Fruit fly (Drosophila melanogaster) whole organism, prepupa: Measurements from ENCODE around the gene CG10147.
A peak's percentile ranks its signal among the peaks of the same experiment; 100 is the strongest.

Experiments used
- Blimp-1 ChIP-seq: fragments of 200-800 bp; sonication (Bioruptor generic); optimal IDR thresholded peaks from 3 replicates; lab custom pipeline; 2017; ENCODE audit warnings: missing biosample characterization, missing genetic modification characterization, mild to moderate bottlenecking, moderate library complexity, missing genetic modification reagents
- CG10631 ChIP-seq: fragments of 200-800 bp; sonication (Bioruptor generic); optimal IDR thresholded peaks from 2 replicates; lab custom pipeline; 2016; ENCODE audit warnings: missing biosample characterization, missing genetic modification characterization
- CG10669 ChIP-seq: fragments of 200-800 bp; sonication (Bioruptor generic); optimal IDR thresholded peaks from 3 replicates; lab custom pipeline; 2018; ENCODE audit warnings: missing biosample characterization, mild to moderate bottlenecking, missing genetic modification characterization, moderate library complexity
- CG11294 ChIP-seq: fragments of 200-800 bp; sonication (Bioruptor generic); IDR thresholded peaks from 2 replicates; pipeline ENCODE4 v1.3.6; 2022; ENCODE audit warnings: missing biosample characterization, missing genetic modification characterization
- CG11762 ChIP-seq: fragments of 200-800 bp; sonication (Bioruptor generic); optimal IDR thresholded peaks from 3 replicates; lab custom pipeline; 2016; ENCODE audit warnings: missing biosample characterization, missing genetic modification characterization; ENCODE audit not compliant: insufficient read depth
- CG15336 ChIP-seq: fragments of 200-800 bp; sonication (Bioruptor generic); IDR thresholded peaks from 2 replicates; pipeline ENCODE4 v1.3.6; 2022; ENCODE audit warnings: missing biosample characterization, missing genetic modification characterization
- CG3032 ChIP-seq: fragments of 200-800 bp; optimal IDR thresholded peaks from 2 replicates; lab custom pipeline; 2019; ENCODE audit warnings: missing biosample characterization, mild to moderate bottlenecking, missing genetic modification characterization, moderate library complexity
- CG32006 ChIP-seq: fragments of 200-800 bp; sonication (Bioruptor generic); optimal IDR thresholded peaks from 3 replicates; lab custom pipeline; 2017; ENCODE audit warnings: missing biosample characterization, mild to moderate bottlenecking, missing genetic modification characterization
- CG34406 ChIP-seq: fragments of 200-800 bp; sonication (Bioruptor generic); optimal IDR thresholded peaks from 3 replicates; lab custom pipeline; 2016; ENCODE audit warnings: missing biosample characterization, missing genetic modification characterization
- CG3919 ChIP-seq: fragments of 200-800 bp; sonication (Bioruptor generic); optimal IDR thresholded peaks from 3 replicates; lab custom pipeline; 2016; ENCODE audit warnings: missing biosample characterization, missing genetic modification characterization
- CG4318 ChIP-seq: fragments of 200-800 bp; sonication (Bioruptor generic); optimal IDR thresholded peaks from 3 replicates; lab custom pipeline; 2017; ENCODE audit warnings: missing biosample characterization, mild to moderate bottlenecking, missing genetic modification characterization
- CG6163 ChIP-seq: fragments of 200-800 bp; sonication (Bioruptor generic); IDR thresholded peaks from 3 replicates; pipeline ENCODE4 v1.3.6; 2022; ENCODE audit warnings: missing biosample characterization, missing genetic modification characterization
- CG6808 ChIP-seq: fragments of 200-800 bp; sonication (Bioruptor generic); optimal IDR thresholded peaks from 3 replicates; lab custom pipeline; 2017; ENCODE audit warnings: missing biosample characterization, missing genetic modification characterization, mild to moderate bottlenecking, moderate library complexity, missing genetic modification reagents
- CG6854 ChIP-seq: fragments of 200-800 bp; sonication (Bioruptor generic); optimal IDR thresholded peaks from 2 replicates; lab custom pipeline; 2017; ENCODE audit warnings: missing biosample characterization, mild to moderate bottlenecking, missing genetic modification characterization
- CG7368 ChIP-seq: fragments of 200-800 bp; sonication (Bioruptor generic); optimal IDR thresholded peaks from 3 replicates; lab custom pipeline; 2016; ENCODE audit warnings: missing biosample characterization, missing genetic modification characterization
- CG8119 ChIP-seq: fragments of 200-800 bp; sonication (Bioruptor generic); IDR thresholded peaks from 3 replicates; pipeline ENCODE4 v1.3.6; 2022; ENCODE audit warnings: missing biosample characterization, missing genetic modification characterization
- CG8319 ChIP-seq: fragments of 200-800 bp; sonication (Bioruptor generic); optimal IDR thresholded peaks from 3 replicates; lab custom pipeline; 2016; ENCODE audit warnings: missing biosample characterization, missing genetic modification characterization
- CG8632 ChIP-seq: fragments of 200-800 bp; sonication (Bioruptor generic); optimal IDR thresholded peaks from 3 replicates; lab custom pipeline; 2016; ENCODE audit warnings: missing biosample characterization, missing genetic modification characterization
- CG9139 ChIP-seq: fragments of 200-800 bp; sonication (Bioruptor generic); optimal IDR thresholded peaks from 3 replicates; lab custom pipeline; 2017; ENCODE audit warnings: missing biosample characterization, mild to moderate bottlenecking, missing genetic modification characterization
- Eip78C ChIP-seq: fragments of 200-800 bp; sonication (Bioruptor generic); peaks from one replicate; lab custom pipeline; 2016; ENCODE audit warnings: missing biosample characterization, missing genetic modification characterization
- Eip93F ChIP-seq: fragments of 200-800 bp; sonication (Bioruptor generic); optimal IDR thresholded peaks from 2 replicates; lab custom pipeline; 2016; ENCODE audit warnings: missing biosample characterization, mild to moderate bottlenecking, missing genetic modification characterization
- Ets21C ChIP-seq: fragments of 200-800 bp; sonication (Bioruptor generic); optimal IDR thresholded peaks from 3 replicates; lab custom pipeline; 2016; ENCODE audit warnings: missing biosample characterization, missing genetic modification characterization
- Gug ChIP-seq: fragments of 200-800 bp; sonication (Bioruptor generic); IDR thresholded peaks from 2 replicates; pipeline ENCODE4 v1.3.6; 2022; ENCODE audit warnings: missing biosample characterization, missing genetic modification characterization
- Hr4 ChIP-seq: fragments of 200-800 bp; sonication (Bioruptor generic); optimal IDR thresholded peaks from 3 replicates; lab custom pipeline; 2016; ENCODE audit warnings: missing biosample characterization, missing genetic modification characterization
- Lpt ChIP-seq: fragments of 200-800 bp; sonication (Bioruptor generic); optimal IDR thresholded peaks from 3 replicates; lab custom pipeline; 2016; ENCODE audit warnings: missing biosample characterization, missing genetic modification characterization
- OdsH ChIP-seq: fragments of 200-800 bp; sonication (Bioruptor generic); optimal IDR thresholded peaks from 3 replicates; lab custom pipeline; 2016; ENCODE audit warnings: missing biosample characterization, missing genetic modification characterization
- Smox ChIP-seq: fragments of 200-800 bp; sonication (Bioruptor generic); optimal IDR thresholded peaks from 3 replicates; lab custom pipeline; 2016; ENCODE audit warnings: missing biosample characterization, missing genetic modification characterization
- Sox15 ChIP-seq: fragments of 200-800 bp; sonication (Bioruptor generic); optimal IDR thresholded peaks from 3 replicates; lab custom pipeline; 2016; ENCODE audit warnings: missing biosample characterization, missing genetic modification characterization
- achi ChIP-seq: fragments of 200-800 bp; sonication (Bioruptor generic); optimal IDR thresholded peaks from 3 replicates; lab custom pipeline; 2016; ENCODE audit warnings: missing biosample characterization, missing genetic modification characterization
- acj6 ChIP-seq: fragments of 200-800 bp; sonication (Bioruptor generic); optimal IDR thresholded peaks from 3 replicates; lab custom pipeline; 2016; ENCODE audit warnings: missing biosample characterization, missing genetic modification characterization
- cyc ChIP-seq: fragments of 200-800 bp; sonication (Bioruptor generic); optimal IDR thresholded peaks from 3 replicates; lab custom pipeline; 2016; ENCODE audit warnings: missing biosample characterization, missing genetic modification characterization
- eg ChIP-seq: fragments of 200-800 bp; sonication (Bioruptor generic); IDR thresholded peaks from 3 replicates; pipeline ENCODE4 v1.3.6; 2022; ENCODE audit warnings: missing biosample characterization, missing genetic modification characterization
- esn ChIP-seq: fragments of 200-800 bp; sonication (Bioruptor generic); optimal IDR thresholded peaks from 2 replicates; lab custom pipeline; 2016; ENCODE audit warnings: missing biosample characterization, mild to moderate bottlenecking, missing genetic modification characterization, moderate library complexity
- fd85E ChIP-seq: fragments of 200-800 bp; sonication (Bioruptor generic); optimal IDR thresholded peaks from 3 replicates; lab custom pipeline; 2016; ENCODE audit warnings: missing biosample characterization, missing genetic modification characterization
- fkh ChIP-seq: fragments of 200-800 bp; sonication (Bioruptor generic); optimal IDR thresholded peaks from 3 replicates; lab custom pipeline; 2017; ENCODE audit warnings: missing biosample characterization, mild to moderate bottlenecking, missing genetic modification characterization, moderate library complexity
- lz ChIP-seq: fragments of 200-800 bp; sonication (Bioruptor generic); optimal IDR thresholded peaks from 3 replicates; lab custom pipeline; 2016; ENCODE audit warnings: missing biosample characterization, missing genetic modification characterization
- salr ChIP-seq, 2 experiments: fragments of 200-800 bp; sonication (Bioruptor generic); optimal IDR thresholded peaks; 3 replicates each; lab custom pipeline; 2016 to 2018; ENCODE audit warnings: missing biosample characterization in 2 of 2, missing genetic modification characterization in 2 of 2, mild to moderate bottlenecking in 1 of 2
- spab ChIP-seq: fragments of 200-800 bp; sonication (Bioruptor generic); optimal IDR thresholded peaks from 2 replicates; lab custom pipeline; 2017; ENCODE audit warnings: missing biosample characterization, mild to moderate bottlenecking, missing genetic modification characterization, missing genetic modification reagents
- ss ChIP-seq, 2 experiments: fragments of 200-800 bp; sonication (Bioruptor generic); optimal IDR thresholded peaks; 2 replicates in 1 of 2; 3 replicates in 1 of 2; lab custom pipeline; 2017 to 2018; ENCODE audit warnings: mild to moderate bottlenecking in 2 of 2, missing biosample characterization in 2 of 2, missing genetic modification characterization in 2 of 2, moderate library complexity in 1 of 2
- svp ChIP-seq: fragments of 200-800 bp; sonication (Bioruptor generic); peaks from one replicate; lab custom pipeline; 2016; ENCODE audit warnings: missing biosample characterization, missing genetic modification characterization
- topi ChIP-seq: fragments of 200-800 bp; sonication (Bioruptor generic); optimal IDR thresholded peaks from 3 replicates; lab custom pipeline; 2016; ENCODE audit warnings: missing biosample characterization, missing genetic modification characterization
- vri ChIP-seq: fragments of 200-800 bp; sonication (Bioruptor generic); optimal IDR thresholded peaks from 3 replicates; lab custom pipeline; 2016; ENCODE audit warnings: missing biosample characterization, mild to moderate bottlenecking, missing genetic modification characterization

Gene CG10147

DNA sequence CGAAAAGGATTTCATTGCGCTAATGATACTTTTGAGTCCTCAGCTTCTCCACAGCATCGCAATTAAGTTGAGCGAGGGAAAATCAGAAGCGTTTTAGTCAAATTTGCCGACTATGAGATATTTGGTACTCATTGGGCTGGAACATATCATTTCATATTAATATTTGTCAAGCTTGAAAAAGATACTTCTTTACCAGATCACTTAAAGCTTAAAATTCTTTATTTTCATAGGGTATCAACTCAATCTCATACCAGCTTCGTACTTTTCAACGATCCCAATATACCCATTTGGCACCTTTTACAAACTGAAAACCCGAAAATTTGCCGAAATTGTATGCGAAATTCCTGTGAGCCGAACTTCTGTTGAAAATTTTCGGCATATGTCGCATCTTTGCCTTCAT lies 16.4 kb downstream of the CG10147 start (continued):
- TF ChIP-seq CG15336 (no peak), eg (GFP tag; lab: Robert Waterston, UW) (no peak), Hr4 (GFP tag; lab: Kevin White, UChicago) (no peak), CG6808 (GFP tag; lab: Kevin White, UChicago) (no peak), CG4318 (GFP tag; lab: Kevin White, UChicago) (no peak), acj6 (GFP tag; lab: Kevin White, UChicago) (peak; percentile 62), ss (GFP tag; optimal IDR thresholded peaks at IDR 0.05; lab: Kevin White, UChicago) (no peak), CG11294 (GFP tag; lab: Robert Waterston, UW) (no peak), CG8632 (GFP tag; lab: Kevin White, UChicago) (peak; percentile 50), CG32006 (GFP tag; lab: Kevin White, UChicago) (no peak), OdsH (GFP tag; lab: Kevin White, UChicago) (peak; percentile 49), Gug (no peak), salr (GFP tag; optimal IDR thresholded peaks at IDR 0.05; lab: Kevin White, UChicago) (no peak), spab (GFP tag; lab: Kevin White, UChicago) (no peak), CG3919 (GFP tag; lab: Kevin White, UChicago) (peak; percentile 35), CG10631 (GFP tag; lab: Kevin White, UChicago) (peak; percentile 32), CG8319 (GFP tag; lab: Kevin White, UChicago) (peak; percentile 45)
- TF ChIP-seq, all 60 proteins: peak for 31

DNA sequence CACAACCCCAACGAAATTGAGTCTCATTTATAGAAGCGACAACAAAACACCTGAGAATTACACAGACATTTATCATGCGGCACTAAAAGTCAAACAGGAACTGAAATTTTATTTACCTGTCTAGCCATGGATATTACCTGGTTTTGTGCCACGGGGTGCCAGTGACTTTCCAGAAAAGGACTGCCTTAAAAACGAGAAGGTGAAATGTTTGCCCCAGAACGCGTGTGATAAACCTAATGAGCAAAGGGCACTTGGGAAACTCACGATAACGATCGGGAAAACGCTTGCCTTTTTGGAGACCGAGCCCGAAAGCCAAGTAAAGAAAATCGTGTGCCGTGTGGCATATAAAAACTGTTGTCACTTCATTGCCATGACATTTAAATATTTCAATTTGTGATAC lies 18.7 kb downstream of the CG10147 start:
- TF ChIP-seq CG11294 (GFP tag; lab: Robert Waterston, UW) (no peak), Blimp-1 (GFP tag; lab: Kevin White, UChicago) (no peak), CG11762 (no peak), CG15336 (no peak), CG8119 (GFP tag; lab: Robert Waterston, UW) (no peak), CG10669 (GFP tag; lab: Kevin White, UChicago) (no peak), CG7368 (GFP tag; lab: Kevin White, UChicago) (no peak), Gug (no peak), CG6163 (GFP tag; lab: Robert Waterston, UW) (no peak), CG34406 (GFP tag; lab: Kevin White, UChicago) (no peak), lz (GFP tag; lab: Kevin White, UChicago) (no peak), Ets21C (no peak), Sox15 (no peak), CG8632 (GFP tag; lab: Kevin White, UChicago) (no peak), CG3032 (tag; lab: Kevin White, UChicago) (no peak), Hr4 (GFP tag; lab: Kevin White, UChicago) (no peak)

DNA sequence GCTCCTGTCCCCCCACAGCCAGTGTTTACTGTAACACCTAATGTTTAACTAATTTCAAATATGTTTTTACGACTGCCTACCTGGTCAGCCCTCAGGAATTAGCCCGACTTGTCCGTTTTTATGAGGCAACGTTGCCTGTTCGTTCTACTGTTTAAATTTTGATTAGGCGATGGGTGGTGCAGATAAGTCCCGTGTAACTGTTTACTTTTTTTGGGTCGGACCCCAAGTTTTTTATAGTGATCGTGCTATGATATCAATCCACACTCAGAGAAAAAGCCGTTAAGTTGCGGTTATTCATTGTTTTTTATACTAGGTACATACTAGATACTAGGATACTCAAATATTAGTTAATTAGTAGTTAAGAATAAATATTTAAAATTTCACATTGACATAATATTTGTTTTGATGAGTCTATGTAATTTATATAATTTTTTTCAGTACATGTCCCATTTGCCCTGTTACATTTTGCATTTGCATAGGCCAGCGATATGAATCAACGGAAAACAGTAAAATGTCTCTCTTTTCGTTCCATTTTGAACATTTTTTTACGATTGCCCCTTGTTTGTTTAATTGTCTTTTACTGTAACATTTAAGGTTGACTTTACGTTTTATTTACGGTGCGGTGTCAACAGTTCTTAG lies 20.4 kb downstream of the CG10147 start:
- TF ChIP-seq Eip78C (peak; percentile 15), CG8119 (GFP tag; lab: Robert Waterston, UW) (0 out of 3 replicates have a peak, but pooled peaks have one; percentile 20), CG9139 (GFP tag; lab: Kevin White, UChicago) (no peak), fkh (GFP tag; lab: Kevin White, UChicago) (peak; percentile 84), achi (GFP tag; lab: Kevin White, UChicago) (no peak)

DNA sequence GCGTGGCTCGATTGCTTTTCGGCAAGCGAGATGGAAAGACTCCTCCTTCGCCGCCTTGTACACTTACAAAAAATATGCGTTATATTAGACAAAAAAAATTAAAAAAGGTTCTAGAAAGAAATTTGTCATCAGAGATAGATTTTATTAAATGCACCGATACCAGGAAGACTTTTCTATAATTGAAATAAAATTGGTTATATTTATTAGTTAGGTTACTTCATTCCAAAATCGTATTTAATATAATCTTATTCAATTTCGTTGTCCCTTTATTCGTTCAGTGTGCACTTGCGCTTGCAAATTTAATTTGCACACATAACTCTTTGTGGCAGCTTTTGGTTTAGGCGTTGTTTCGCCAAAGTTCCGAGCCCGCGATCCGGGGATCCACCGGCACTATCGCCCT lies 26.0 kb downstream of the CG10147 start:
- no peak for TF ChIP-seq Eip93F
- TF ChIP-seq Eip78C, result peak; percentile 71
- TF ChIP-seq svp (GFP tag; lab: Kevin White, UChicago), result peak; percentile 66
- no peak for TF ChIP-seq fd85E (GFP tag; lab: Kevin White, UChicago)
- TF ChIP-seq esn (GFP tag; lab: Kevin White, UChicago), result peak; percentile 18
- TF ChIP-seq Hr4 (GFP tag; lab: Kevin White, UChicago), result peak; percentile 27
- TF ChIP-seq Lpt (GFP tag; lab: Kevin White, UChicago), result no peak
- no peak for TF ChIP-seq OdsH (GFP tag; lab: Kevin White, UChicago)
- TF ChIP-seq vri (GFP tag; lab: Kevin White, UChicago), result peak; percentile 2
- no peak for TF ChIP-seq Gug
- no peak for TF ChIP-seq CG34406 (GFP tag; lab: Kevin White, UChicago)
- TF ChIP-seq CG8632 (GFP tag; lab: Kevin White, UChicago), result no peak
- peak; percentile 58 for TF ChIP-seq CG15336
- no peak for TF ChIP-seq cyc (GFP tag; lab: Kevin White, UChicago)
- no peak for TF ChIP-seq CG6854 (GFP tag; lab: Kevin White, UChicago)
- no peak for TF ChIP-seq Sox15
- 0 out of 3 replicates have a peak, but pooled peaks have one; percentile 21 for TF ChIP-seq CG8119 (GFP tag; lab: Robert Waterston, UW)
- TF ChIP-seq spab (GFP tag; lab: Kevin White, UChicago), result no peak
- TF ChIP-seq topi (GFP tag; lab: Kevin White, UChicago), result no peak
- no peak for TF ChIP-seq CG4318 (GFP tag; lab: Kevin White, UChicago)
- no peak for TF ChIP-seq lz (GFP tag; lab: Kevin White, UChicago)
- TF ChIP-seq eg (GFP tag; lab: Robert Waterston, UW), result 0 out of 3 replicates have a peak, but pooled peaks have one; percentile 14
- TF ChIP-seq salr (GFP tag; optimal IDR thresholded peaks at IDR 0.05; lab: Kevin White, UChicago), result no peak
- peak; percentile 17 for TF ChIP-seq Smox
- TF ChIP-seq CG32006 (GFP tag; lab: Kevin White, UChicago), result peak; percentile 47
